Worm (Caenorhabditis elegans) whole organism, L2 larva: ENCODE measurements around the gene Y1A5A.1.

Experiments used
- C34F6.9 ChIP-seq: fragments of 150-350 bp; optimal IDR thresholded peaks from 2 replicates; lab custom pipeline; 2014; ENCODE audit warnings: missing biosample characterization, missing genetic modification characterization
- F13H6.1 ChIP-seq: sonication (generic microtip); optimal IDR thresholded peaks from 2 replicates; lab custom pipeline; 2016; ENCODE audit warnings: missing genetic modification characterization, missing compliant biosample characterization
- R02D3.7 ChIP-seq: fragments of 150-350 bp; optimal IDR thresholded peaks from 2 replicates; lab custom pipeline; 2014; ENCODE audit warnings: missing biosample characterization, missing genetic modification characterization
- ZK546.5 ChIP-seq: sonication (generic microtip); optimal IDR thresholded peaks from 2 replicates; lab custom pipeline; 2017; ENCODE audit warnings: missing biosample characterization, missing genetic modification characterization
- alr-1 ChIP-seq: fragments of 150-350 bp; optimal IDR thresholded peaks from 2 replicates; lab custom pipeline; 2014; ENCODE audit warnings: missing biosample characterization, missing genetic modification characterization
- aly-2 ChIP-seq: fragments of 150-350 bp; optimal IDR thresholded peaks from 2 replicates; lab custom pipeline; 2014; ENCODE audit warnings: missing biosample characterization, missing genetic modification characterization
- ama-1 ChIP-seq: fragments of 150-350 bp; optimal IDR thresholded peaks from 2 replicates; lab custom pipeline; 2018; ENCODE audit warnings: inconsistent platforms
- blmp-1 ChIP-seq: sonication (generic microtip); optimal IDR thresholded peaks from 2 replicates; lab custom pipeline; 2017; ENCODE audit warnings: missing genetic modification characterization, mild to moderate bottlenecking, missing compliant biosample characterization, antibody characterized with exemption, moderate library complexity; ENCODE audit not compliant: insufficient read depth
- ceh-16 ChIP-seq: fragments of 150-350 bp; optimal IDR thresholded peaks from 2 replicates; lab custom pipeline; 2014; ENCODE audit warnings: missing biosample characterization, missing genetic modification characterization
- ceh-82 ChIP-seq: fragments of 150-350 bp; optimal IDR thresholded peaks from 2 replicates; lab custom pipeline; 2014; ENCODE audit warnings: missing biosample characterization, missing genetic modification characterization
- crh-2 ChIP-seq: sonication (generic microtip); optimal IDR thresholded peaks from 2 replicates; lab custom pipeline; 2017; ENCODE audit warnings: missing biosample characterization, missing genetic modification characterization
- elt-1 ChIP-seq: fragments of 150-350 bp; optimal IDR thresholded peaks from 2 replicates; lab custom pipeline; 2014; ENCODE audit warnings: missing biosample characterization, missing genetic modification characterization
- fos-1 ChIP-seq: fragments of 150-350 bp; optimal IDR thresholded peaks from 2 replicates; lab custom pipeline; 2014; ENCODE audit warnings: missing biosample characterization, missing genetic modification characterization
- lin-11 ChIP-seq: fragments of 150-350 bp; sonication (generic microtip); optimal IDR thresholded peaks from 2 replicates; lab custom pipeline; 2014; ENCODE audit warnings: missing biosample characterization, missing genetic modification characterization, inconsistent platforms, mixed read lengths
- lin-13 ChIP-seq: fragments of 150-350 bp; optimal IDR thresholded peaks from 2 replicates; lab custom pipeline; 2014; ENCODE audit warnings: missing biosample characterization, missing genetic modification reagents, missing genetic modification characterization
- lin-39 ChIP-seq: fragments of 150-350 bp; optimal IDR thresholded peaks from 2 replicates; lab custom pipeline; 2014; ENCODE audit warnings: missing biosample characterization, missing genetic modification reagents, missing genetic modification characterization
- lsy-2 ChIP-seq, 2 experiments: fragments of 150-350 bp in 1 of 2; sonication (generic microtip) in 1 of 2; optimal IDR thresholded peaks; 2 replicates each; lab custom pipeline; 2014 to 2017; ENCODE audit warnings: missing biosample characterization in 2 of 2, missing genetic modification characterization in 2 of 2
- mab-5 ChIP-seq: fragments of 150-350 bp; optimal IDR thresholded peaks from 2 replicates; lab custom pipeline; 2014; ENCODE audit warnings: missing biosample characterization, missing genetic modification characterization
- mdl-1 ChIP-seq, 2 experiments: fragments of 150-350 bp in 1 of 2; sonication (generic microtip) in 1 of 2; optimal IDR thresholded peaks; 2 replicates each; lab custom pipeline; 2017; ENCODE audit warnings: missing biosample characterization in 2 of 2, missing genetic modification characterization in 2 of 2
- nhr-10 ChIP-seq: sonication (generic microtip); optimal IDR thresholded peaks from 2 replicates; lab custom pipeline; 2017; ENCODE audit warnings: missing biosample characterization, missing genetic modification characterization
- nhr-11 ChIP-seq: fragments of 150-350 bp; optimal IDR thresholded peaks from 2 replicates; lab custom pipeline; 2014; ENCODE audit warnings: missing biosample characterization, missing genetic modification characterization
- nhr-129 ChIP-seq: fragments of 150-350 bp; optimal IDR thresholded peaks from 2 replicates; lab custom pipeline; 2014; ENCODE audit warnings: missing biosample characterization, missing genetic modification characterization
- nhr-21 ChIP-seq: fragments of 150-350 bp; optimal IDR thresholded peaks from 2 replicates; lab custom pipeline; 2014; ENCODE audit warnings: missing biosample characterization, missing genetic modification characterization
- nhr-23 ChIP-seq: fragments of 150-350 bp; optimal IDR thresholded peaks from 2 replicates; lab custom pipeline; 2014; ENCODE audit warnings: missing biosample characterization, missing genetic modification reagents, missing genetic modification characterization
- nhr-237 ChIP-seq: fragments of 150-350 bp; optimal IDR thresholded peaks from 2 replicates; lab custom pipeline; 2014; ENCODE audit warnings: missing biosample characterization, missing genetic modification characterization
- nhr-6 ChIP-seq: fragments of 150-350 bp; optimal IDR thresholded peaks from 2 replicates; lab custom pipeline; 2014; ENCODE audit warnings: missing biosample characterization, missing genetic modification characterization
- nhr-77 ChIP-seq: fragments of 150-350 bp; optimal IDR thresholded peaks from 2 replicates; lab custom pipeline; 2014; ENCODE audit warnings: missing biosample characterization, missing genetic modification characterization
- peb-1 ChIP-seq: fragments of 150-350 bp; optimal IDR thresholded peaks from 2 replicates; lab custom pipeline; 2014; ENCODE audit warnings: missing biosample characterization, missing genetic modification characterization
- sem-4 ChIP-seq: fragments of 150-350 bp; optimal IDR thresholded peaks from 2 replicates; lab custom pipeline; 2014; ENCODE audit warnings: missing biosample characterization, missing genetic modification reagents, missing genetic modification characterization
- skn-1 ChIP-seq: sonication (generic microtip); optimal IDR thresholded peaks from 2 replicates; lab custom pipeline; 2017; ENCODE audit warnings: missing biosample characterization, missing genetic modification characterization
- sma-9 ChIP-seq, 2 experiments: fragments of 150-350 bp in 1 of 2; sonication (generic microtip) in 1 of 2; optimal IDR thresholded peaks; 2 replicates each; lab custom pipeline; 2014 to 2016; ENCODE audit warnings: missing genetic modification characterization in 2 of 2, mild to moderate bottlenecking in 1 of 2, missing biosample characterization in 1 of 2, missing compliant biosample characterization in 1 of 2, missing genetic modification reagents in 1 of 2, moderate library complexity in 1 of 2
- snpc-4 ChIP-seq: fragments of 150-350 bp; optimal IDR thresholded peaks from 2 replicates; lab custom pipeline; 2014; ENCODE audit warnings: missing biosample characterization, missing genetic modification characterization
- unc-39 ChIP-seq: fragments of 150-350 bp; optimal IDR thresholded peaks from 2 replicates; lab custom pipeline; 2014; ENCODE audit warnings: missing biosample characterization, missing genetic modification characterization
- unc-55 ChIP-seq: fragments of 150-350 bp; sonication (generic microtip); optimal IDR thresholded peaks from 3 replicates; lab custom pipeline; 2014; ENCODE audit warnings: missing biosample characterization, missing genetic modification reagents, missing genetic modification characterization
- unc-62 ChIP-seq: fragments of 150-350 bp; optimal IDR thresholded peaks from 2 replicates; lab custom pipeline; 2014; ENCODE audit warnings: missing biosample characterization, missing genetic modification reagents, missing genetic modification characterization
- zag-1 ChIP-seq: fragments of 150-350 bp; optimal IDR thresholded peaks from 2 replicates; lab custom pipeline; 2014; ENCODE audit warnings: missing biosample characterization, missing genetic modification characterization
- ztf-1 ChIP-seq: fragments of 200-800 bp; sonication (Bioruptor generic); conservative IDR thresholded peaks from 2 replicates; pipeline ENCODE4 v1.3.6; 2022; ENCODE audit warnings: missing genetic modification characterization, missing compliant biosample characterization
- ztf-11 ChIP-seq: sonication (generic microtip); optimal IDR thresholded peaks from 2 replicates; lab custom pipeline; 2017; ENCODE audit warnings: missing biosample characterization, missing genetic modification characterization

The Y1A5A.1 gene

DNA sequence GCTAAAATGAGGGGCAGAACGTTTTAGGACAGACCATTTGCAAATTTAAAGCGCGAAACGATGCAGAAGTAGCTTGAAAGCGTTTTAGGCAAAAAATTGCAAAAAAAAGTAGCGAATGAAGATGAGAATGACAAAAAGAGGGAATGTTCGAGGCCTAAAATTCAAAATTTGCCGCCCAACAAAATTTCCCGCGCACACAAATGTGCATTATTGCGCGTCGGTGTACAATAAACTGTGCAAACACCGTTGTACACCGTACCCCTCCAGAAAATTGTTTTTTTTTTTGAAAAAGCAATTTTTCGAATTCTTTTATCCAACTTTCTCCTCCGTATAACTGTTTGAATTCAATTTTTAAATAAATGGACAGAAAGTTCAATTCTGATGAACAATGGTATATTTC, 33.3 kb upstream of the Y1A5A.1 start, which contains the start of gene snpc-3.4 (continued):
- peak; percentile 80 for TF ChIP-seq crh-2 (tag; lab: Kevin White, UChicago)
- no peak for TF ChIP-seq ZK546.5 (tag; lab: Kevin White, UChicago)
- TF ChIP-seq elt-1 (tag; lab: Kevin White, UChicago): no peak
- no peak for TF ChIP-seq nhr-23 (tag; lab: Kevin White, UChicago)
- TF ChIP-seq blmp-1 (tag; lab: Kevin White, UChicago): no peak
- TF ChIP-seq nhr-21 (tag; lab: Kevin White, UChicago): peak; percentile 37
- no peak for TF ChIP-seq unc-39 (tag; lab: Kevin White, UChicago)
- TF ChIP-seq nhr-77 (tag; lab: Kevin White, UChicago): no peak
- peak; percentile 61 for TF ChIP-seq sem-4
- no peak for TF ChIP-seq nhr-10 (tag; lab: Kevin White, UChicago)
- no peak for TF ChIP-seq R02D3.7 (tag; lab: Kevin White, UChicago)
- TF ChIP-seq nhr-237 (tag; lab: Kevin White, UChicago): no peak
- TF ChIP-seq ceh-16 (tag; lab: Kevin White, UChicago): no peak
- TF ChIP-seq skn-1 (tag; lab: Kevin White, UChicago): no peak
- TF ChIP-seq mab-5 (tag; lab: Kevin White, UChicago): peak; percentile 47
- no peak for TF ChIP-seq ztf-1 (GFP tag; lab: Robert Waterston, UW)
- TF ChIP-seq ama-1 (lab: Kevin White, UChicago): no peak
- TF ChIP-seq unc-62 (GFP tag; lab: Kevin White, UChicago): no peak
- TF ChIP-seq zag-1: no peak
- TF ChIP-seq alr-1 (tag; lab: Kevin White, UChicago): no peak

ce11 chrIII:4018591-4019580, 32.4 kb upstream of the Y1A5A.1 start:
- TF ChIP-seq crh-2 (tag; lab: Kevin White, UChicago): peak; percentile 18
- peak; percentile 21 for TF ChIP-seq C34F6.9 (tag; lab: Kevin White, UChicago)
- peak in 1 of 2 experiments; percentile 46 for TF ChIP-seq lsy-2 (tag; optimal IDR thresholded peaks at IDR 0.05; lab: Kevin White, UChicago)
- TF ChIP-seq F13H6.1: peak; percentile 34
- peak; percentile 88 for TF ChIP-seq fos-1
- peak; percentile 5 for TF ChIP-seq lin-13
- no peak for TF ChIP-seq zag-1
- TF ChIP-seq nhr-23 (tag; lab: Kevin White, UChicago): no peak
- no peak for TF ChIP-seq nhr-6 (tag; lab: Kevin White, UChicago)
- peak; percentile 14 for TF ChIP-seq mab-5 (tag; lab: Kevin White, UChicago)
- peak; percentile 9 for TF ChIP-seq nhr-129 (tag; lab: Kevin White, UChicago)
- no peak for TF ChIP-seq ZK546.5 (tag; lab: Kevin White, UChicago)
- TF ChIP-seq lin-11: no peak
- peak; percentile 32 for TF ChIP-seq unc-55
- TF ChIP-seq sem-4: peak; percentile 39
- TF ChIP-seq, all 48 proteins: peak for 10

ce11 chrIII:4018095-4018498, 31.6 kb upstream of the Y1A5A.1 start:
- TF ChIP-seq C34F6.9 (tag; lab: Kevin White, UChicago) (peak; percentile 87), lin-11 (peak; percentile 51), snpc-4 (tag; lab: Kevin White, UChicago) (peak; percentile 69), lin-39 (tag; lab: Kevin White, UChicago) (peak; percentile 56), nhr-6 (tag; lab: Kevin White, UChicago) (peak; percentile 63), ztf-1 (GFP tag; lab: Robert Waterston, UW) (no peak), fos-1 (peak; percentile 38), lsy-2 (tag; optimal IDR thresholded peaks at IDR 0.05; lab: Kevin White, UChicago) (peak; percentile 62 to 75), unc-55 (peak; percentile 88), crh-2 (tag; lab: Kevin White, UChicago) (peak; percentile 4), nhr-129 (tag; lab: Kevin White, UChicago) (peak; percentile 85), ZK546.5 (tag; lab: Kevin White, UChicago) (no peak), mdl-1 (tag; optimal IDR thresholded peaks at IDR 0.05; lab: Kevin White, UChicago) (peak in 1 of 2 experiments; percentile 15), ceh-82 (peak; percentile 6), aly-2 (tag; lab: Kevin White, UChicago) (no peak), F13H6.1 (peak; percentile 60), peb-1 (tag; lab: Kevin White, UChicago) (no peak), zag-1 (peak; percentile 74), mab-5 (tag; lab: Kevin White, UChicago) (peak; percentile 15), nhr-237 (tag; lab: Kevin White, UChicago) (peak; percentile 46), lin-13 (peak; percentile 2), sma-9 (GFP tag; optimal IDR thresholded peaks at IDR 0.05; lab: Kevin White, UChicago) (peak; percentile 72), sma-9 (tag; optimal IDR thresholded peaks at IDR 0.05; lab: Kevin White, UChicago) (no peak), sem-4 (peak; percentile 71), ztf-11 (tag; lab: Kevin White, UChicago) (peak; percentile 14), nhr-11 (tag; lab: Kevin White, UChicago) (no peak)
